Worm (Caenorhabditis elegans): ENCODE results near the gene gpd-2.
A peak's percentile ranks its signal among the peaks of the same experiment; 100 is the strongest.

The gpd-2 gene

ce11 chrX:3154562-3154961 lies 40.1 kb upstream of the gpd-2 start:
- no peak for TF ChIP-seq unc-3 (GFP tag; conservative IDR thresholded peaks at IDR 0.05)
- TF ChIP-seq unc-3 (tag; optimal IDR thresholded peaks at IDR 0.05): no peak
- TF ChIP-seq elt-2 (tag; optimal IDR thresholded peaks at IDR 0.05): no peak
- no peak for TF ChIP-seq ceh-22 (tag; optimal IDR thresholded peaks at IDR 0.05)
- TF ChIP-seq nfya-1 (tag; optimal IDR thresholded peaks at IDR 0.05): no peak
- TF ChIP-seq fkh-6 (tag; optimal IDR thresholded peaks at IDR 0.05): no peak
- TF ChIP-seq ceh-34 (tag; optimal IDR thresholded peaks at IDR 0.05): no peak
- TF ChIP-seq ceh-6 (GFP tag; optimal IDR thresholded peaks at IDR 0.05): no peak
- no peak for TF ChIP-seq sdc-2 (tag; optimal IDR thresholded peaks at IDR 0.05)
- TF ChIP-seq ttx-3 (tag; optimal IDR thresholded peaks at IDR 0.05): no peak
- no peak for TF ChIP-seq unc-42 (tag; optimal IDR thresholded peaks at IDR 0.05)
- TF ChIP-seq eyg-1 (tag; optimal IDR thresholded peaks at IDR 0.05): no peak
- TF ChIP-seq hlh-8 (tag; optimal IDR thresholded peaks at IDR 0.05): no peak
- no peak for TF ChIP-seq madf-2 (tag; optimal IDR thresholded peaks at IDR 0.05)
- TF ChIP-seq unc-55 (GFP tag; optimal IDR thresholded peaks at IDR 0.05): no peak
- TF ChIP-seq K09A11.1 (tag; optimal IDR thresholded peaks at IDR 0.05; ENCODE audit: insufficient read depth): no peak
- no peak for TF ChIP-seq sox-2 (GFP tag; IDR thresholded peaks at IDR 0.05)
- no peak for TF ChIP-seq ceh-48 (tag; optimal IDR thresholded peaks at IDR 0.05)
- TF ChIP-seq ceh-2 (tag; optimal IDR thresholded peaks at IDR 0.05): no peak
- TF ChIP-seq pat-9 (tag; optimal IDR thresholded peaks at IDR 0.05): no peak
- no peak for TF ChIP-seq syd-9 (tag; optimal IDR thresholded peaks at IDR 0.05)

DNA sequence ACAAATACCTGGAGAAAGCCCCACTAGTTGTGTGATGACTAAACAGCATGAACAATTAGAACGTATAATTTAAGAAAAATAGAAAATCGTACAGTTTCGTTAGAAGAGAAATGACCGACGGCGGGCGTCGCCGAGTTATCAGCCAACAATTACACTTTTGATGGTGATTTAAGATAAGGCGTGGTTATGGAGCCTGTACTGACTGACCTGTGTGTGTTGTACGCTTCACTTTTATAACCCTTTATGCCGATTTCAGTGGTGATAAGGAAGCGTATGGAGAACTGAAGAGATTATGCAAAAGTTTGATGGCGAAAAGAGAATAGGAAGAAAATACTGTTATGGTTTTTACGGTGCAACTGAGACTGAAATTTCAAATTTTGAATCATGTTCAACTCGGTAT lies 38.6 kb upstream of the gpd-2 start:
- TF ChIP-seq elt-2 (tag; optimal IDR thresholded peaks at IDR 0.05) (peak; percentile 87), pha-2 (tag; optimal IDR thresholded peaks at IDR 0.05) (no peak)

ce11 chrX:3152361-3152760 lies 37.9 kb upstream of the gpd-2 start, which contains the start of gene bbln-1:
Gene bbln-1 (minus strand): TSS chrX:3152461.
- TF ChIP-seq ets-4 (tag; optimal IDR thresholded peaks at IDR 0.05) (no peak), fax-1 (tag; optimal IDR thresholded peaks at IDR 0.05) (no peak), ceh-24 (tag; optimal IDR thresholded peaks at IDR 0.05) (no peak), pros-1 (tag; optimal IDR thresholded peaks at IDR 0.05) (no peak), C38D4.7 (GFP tag; optimal IDR thresholded peaks at IDR 0.05) (no peak), ceh-18 (tag; optimal IDR thresholded peaks at IDR 0.05) (no peak), zip-5 (tag; optimal IDR thresholded peaks at IDR 0.05) (no peak), tbx-7 (tag; optimal IDR thresholded peaks at IDR 0.05) (no peak), hlh-8 (tag; optimal IDR thresholded peaks at IDR 0.05) (no peak), ceh-22 (tag; optimal IDR thresholded peaks at IDR 0.05) (no peak), unc-3 (GFP tag; conservative IDR thresholded peaks at IDR 0.05) (no peak), unc-3 (tag; optimal IDR thresholded peaks at IDR 0.05) (no peak), lim-6 (tag; optimal IDR thresholded peaks at IDR 0.05) (no peak), pha-4 (tag; optimal IDR thresholded peaks at IDR 0.05) (no peak), dve-1 (tag; optimal IDR thresholded peaks at IDR 0.05) (no peak), npax-4 (tag; optimal IDR thresholded peaks at IDR 0.05) (no peak), ceh-48 (tag; optimal IDR thresholded peaks at IDR 0.05) (no peak)

- TF ChIP-seq hlh-30 (tag; optimal IDR thresholded peaks at IDR 0.05; ENCODE audit: insufficient read depth): no peak
- TF ChIP-seq sdc-2 (tag; optimal IDR thresholded peaks at IDR 0.05): no peak
- no peak for TF ChIP-seq T23F11.4 (GFP tag; optimal IDR thresholded peaks at IDR 0.05)
- TF ChIP-seq pag-3 (tag; optimal IDR thresholded peaks at IDR 0.05; ENCODE audit: borderline replicate concordance): no peak
- TF ChIP-seq sox-4 (tag; optimal IDR thresholded peaks at IDR 0.05): no peak
- no peak for TF ChIP-seq sox-2 (GFP tag; IDR thresholded peaks at IDR 0.05)
- TF ChIP-seq ama-1 (optimal IDR thresholded peaks at IDR 0.05): no peak
- TF ChIP-seq ttx-3 (tag; optimal IDR thresholded peaks at IDR 0.05): no peak
- TF ChIP-seq lin-11 (tag; optimal IDR thresholded peaks at IDR 0.05): no peak
These were observed 30.8 kb upstream of the gpd-2 start, which contains the start of gene C15C7.4 for ce11 chrX:3145265-3145664. Gene C15C7.4 (plus strand): TSS chrX:3145565.
